Worm (Caenorhabditis elegans) whole organism, midembryonic: ENCODE measurements around the gene ZC204.13.

ENCODE experiments used
- T22C8.4 ChIP-seq: fragments of 200-800 bp; sonication (Bioruptor generic); IDR thresholded peaks from 2 replicates; pipeline ENCODE4 v1.3.6; 2022; ENCODE audit warnings: missing genetic modification characterization, missing compliant biosample characterization
- cog-1 ChIP-seq: sonication (generic microtip); optimal IDR thresholded peaks from 2 replicates; lab custom pipeline; 2016; ENCODE audit warnings: missing genetic modification characterization, missing compliant biosample characterization
- flt-1 ChIP-seq: fragments of 200-800 bp; sonication (Bioruptor generic); IDR thresholded peaks from 2 replicates; pipeline ENCODE4 v1.3.6; 2022; ENCODE audit warnings: missing genetic modification characterization, missing compliant biosample characterization
- klf-2 ChIP-seq: fragments of 200-800 bp; sonication (Bioruptor generic); conservative IDR thresholded peaks from 2 replicates; pipeline ENCODE4 v1.3.6; 2022; ENCODE audit warnings: missing genetic modification reagents, missing genetic modification characterization, missing compliant biosample characterization
- med-1 ChIP-seq: sonication (generic microtip); optimal IDR thresholded peaks from 2 replicates; lab custom pipeline; 2017; ENCODE audit warnings: missing genetic modification characterization, mild to moderate bottlenecking, missing compliant biosample characterization, antibody characterized with exemption, missing genetic modification reagents; ENCODE audit not compliant: insufficient read depth
- ref-1 ChIP-seq: fragments of 200-800 bp; sonication (Bioruptor generic); conservative IDR thresholded peaks from 2 replicates; pipeline ENCODE4 v1.3.6; 2022; ENCODE audit warnings: missing genetic modification reagents, missing genetic modification characterization, missing compliant biosample characterization
- tab-1 ChIP-seq: fragments of 200-800 bp; sonication (Bioruptor generic); IDR thresholded peaks from 2 replicates; pipeline ENCODE4 v1.3.6; 2022; ENCODE audit warnings: missing genetic modification characterization, missing compliant biosample characterization
- ztf-23 ChIP-seq: fragments of 200-800 bp; sonication (Bioruptor generic); IDR thresholded peaks from 2 replicates; pipeline ENCODE4 v1.3.6; 2022; ENCODE audit warnings: missing genetic modification reagents, missing genetic modification characterization, missing compliant biosample characterization
- ztf-29 ChIP-seq: fragments of 200-800 bp; sonication (Bioruptor generic); IDR thresholded peaks from 2 replicates; pipeline ENCODE4 v1.3.6; 2022; ENCODE audit warnings: missing genetic modification reagents, missing genetic modification characterization, missing compliant biosample characterization

ZC204.13 gene

ce11 chrII:1616382-1616781, 44.4 kb downstream of the ZC204.13 start, which contains the start of gene fbxa-165:
fbxa-165 (minus strand) TSS chrII:1616482.
- TF ChIP-seq flt-1 (GFP tag; lab: Robert Waterston, UW) (no peak), T22C8.4 (GFP tag; lab: Robert Waterston, UW) (no peak), ztf-29 (GFP tag; lab: Robert Waterston, UW) (no peak), ztf-23 (GFP tag; lab: Robert Waterston, UW) (no peak), klf-2 (no peak), cog-1 (tag; lab: Kevin White, UChicago) (no peak), tab-1 (GFP tag; lab: Robert Waterston, UW) (no peak), med-1 (no peak), ref-1 (GFP tag; lab: Robert Waterston, UW) (no peak)

- TF ChIP-seq ztf-29 (GFP tag; lab: Robert Waterston, UW) (no peak), flt-1 (GFP tag; lab: Robert Waterston, UW) (no peak), ref-1 (GFP tag; lab: Robert Waterston, UW) (no peak), med-1 (no peak), cog-1 (tag; lab: Kevin White, UChicago) (no peak), klf-2 (no peak), ztf-23 (GFP tag; lab: Robert Waterston, UW) (no peak), T22C8.4 (GFP tag; lab: Robert Waterston, UW) (no peak), tab-1 (GFP tag; lab: Robert Waterston, UW) (no peak)
Measured at ce11 chrII:1613972-1614371, 46.8 kb downstream of the ZC204.13 start, which contains the start of gene fbxa-164. fbxa-164 (minus strand) TSS chrII:1614072.

ce11 chrII:1610630-1611029, 50.2 kb downstream of the ZC204.13 start, which contains the start of gene fbxa-163:
fbxa-163 (minus strand) TSS chrII:1610730.
- TF ChIP-seq ref-1 (GFP tag; lab: Robert Waterston, UW) = no peak
- TF ChIP-seq tab-1 (GFP tag; lab: Robert Waterston, UW) = no peak
- no peak for TF ChIP-seq klf-2
- no peak for TF ChIP-seq cog-1 (tag; lab: Kevin White, UChicago)
- TF ChIP-seq ztf-29 (GFP tag; lab: Robert Waterston, UW) = no peak
